Worm (Caenorhabditis elegans): ENCODE results near the gene T28A11.22.

ce11 chrV:3230597-3230996 lies 26.8 kb upstream of the T28A11.22 start, which contains the start of gene K08D9.10:
- TF ChIP-seq ces-1 (GFP tag; optimal IDR thresholded peaks at IDR 0.05) (no peak), sem-2 (GFP tag; optimal IDR thresholded peaks at IDR 0.05) (no peak), mep-1 (tag; optimal IDR thresholded peaks at IDR 0.05) (no peak), ztf-11 (tag; optimal IDR thresholded peaks at IDR 0.05) (no peak), unc-62 (GFP tag; optimal IDR thresholded peaks at IDR 0.05) (no peak), nhr-28 (tag; optimal IDR thresholded peaks at IDR 0.05) (no peak), nhr-237 (tag; optimal IDR thresholded peaks at IDR 0.05) (no peak), sptf-1 (tag; optimal IDR thresholded peaks at IDR 0.05) (no peak), nhr-76 (tag; optimal IDR thresholded peaks at IDR 0.05) (no peak)

All from whole organism, mixed stage, embryonic.